Worm (Caenorhabditis elegans): ENCODE measurements around the gene C06A6.7.
A peak's percentile ranks its signal among the peaks of the same experiment; 100 is the strongest.

The C06A6.7 gene

DNA sequence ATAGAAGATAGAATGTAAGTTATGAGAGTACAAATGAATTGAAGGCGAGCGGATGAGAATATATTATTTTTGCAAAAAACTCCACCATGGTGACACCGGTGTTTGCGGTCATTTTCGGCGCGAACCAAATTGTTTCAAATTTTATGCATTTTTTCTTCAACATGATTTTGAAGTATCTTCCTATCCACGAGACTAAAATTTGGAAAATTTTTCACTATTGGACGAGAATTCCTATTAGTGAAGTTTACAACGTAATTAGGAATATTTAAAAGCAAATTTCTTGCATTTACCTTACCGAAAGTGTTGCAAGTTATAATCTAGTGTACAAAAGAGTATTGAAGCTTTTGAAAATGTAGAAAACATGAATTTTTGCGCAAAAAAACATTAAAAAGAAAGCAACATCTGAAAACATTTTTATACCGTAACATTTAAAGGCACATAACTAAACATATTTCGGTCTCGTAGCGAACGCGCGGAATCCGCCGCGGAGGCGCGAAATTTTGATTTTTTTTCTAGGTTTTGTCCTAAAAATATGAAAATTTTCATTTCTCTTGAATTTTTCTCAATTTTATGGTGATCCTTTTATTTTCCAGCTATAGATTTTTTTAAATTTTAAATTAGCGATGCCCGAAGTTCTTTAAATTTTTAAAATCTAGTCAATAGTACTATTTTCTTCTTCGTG, 41.8 kb downstream of the C06A6.7 start, which contains the start of gene sgo-1 (continued):
- peak; percentile 98 for TF ChIP-seq ceh-91 (GFP tag; IDR thresholded peaks at IDR 0.05)
- TF ChIP-seq sptf-2 (GFP tag; optimal IDR thresholded peaks at IDR 0.05) = no peak
- TF ChIP-seq sdz-38 (tag; optimal IDR thresholded peaks at IDR 0.05) = no peak
- no peak for TF ChIP-seq lin-26 (GFP tag; IDR thresholded peaks at IDR 0.05)
- TF ChIP-seq ccch-3 (GFP tag; optimal IDR thresholded peaks at IDR 0.05) = no peak
- no peak for TF ChIP-seq F52B5.7 (tag; optimal IDR thresholded peaks at IDR 0.05)
- peak; percentile 85 for TF ChIP-seq attf-6 (GFP tag; IDR thresholded peaks at IDR 0.05)
- TF ChIP-seq atf-7 (tag; optimal IDR thresholded peaks at IDR 0.05) = no peak
- TF ChIP-seq ztf-25 (GFP tag; IDR thresholded peaks at IDR 0.05) = no peak
- no peak for TF ChIP-seq die-1 (tag; optimal IDR thresholded peaks at IDR 0.05)
- TF ChIP-seq tbp1 (GFP tag; optimal IDR thresholded peaks at IDR 0.05) = peak; percentile 67
- no peak for TF ChIP-seq nhr-179 (tag; optimal IDR thresholded peaks at IDR 0.05)
- TF ChIP-seq lin-54 (GFP tag; optimal IDR thresholded peaks at IDR 0.05) = peak; percentile 91
- TF ChIP-seq pha-4 (tag; optimal IDR thresholded peaks at IDR 0.05) = no peak
- peak; percentile 91 for TF ChIP-seq dox-1 (GFP tag; IDR thresholded peaks at IDR 0.05)
- no peak for TF ChIP-seq ztf-6 (GFP tag; IDR thresholded peaks at IDR 0.05)
- no peak for TF ChIP-seq K11D2.4 (GFP tag; IDR thresholded peaks at IDR 0.05)
- TF ChIP-seq him-1 (tag; optimal IDR thresholded peaks at IDR 0.05) = peak; percentile 24
- TF ChIP-seq attf-3 (GFP tag; conservative IDR thresholded peaks at IDR 0.05) = peak; percentile 41; the same call in 1 of the 2 replicates
- TF ChIP-seq nhr-27 (tag; optimal IDR thresholded peaks at IDR 0.05) = no peak
- TF ChIP-seq D2030.7 (GFP tag; IDR thresholded peaks at IDR 0.05) = peak; percentile 99
- TF ChIP-seq sea-2 (GFP tag; IDR thresholded peaks at IDR 0.05) = no peak
- TF ChIP-seq mcd-1 (GFP tag; IDR thresholded peaks at IDR 0.05) = peak; percentile 78
- no peak for TF ChIP-seq egrh-3 (GFP tag; IDR thresholded peaks at IDR 0.05)
- TF ChIP-seq madf-10 (tag; optimal IDR thresholded peaks at IDR 0.05) = no peak
- no peak for TF ChIP-seq B0261.1 (tag; optimal IDR thresholded peaks at IDR 0.05)
- no peak for TF ChIP-seq rec-8 (tag; optimal IDR thresholded peaks at IDR 0.05)
- TF ChIP-seq Y79H2A.3 (GFP tag; conservative IDR thresholded peaks at IDR 0.05) = peak; percentile 87
- no peak for TF ChIP-seq rpc-1 (optimal IDR thresholded peaks at IDR 0.05)
- no peak for TF ChIP-seq rpc-1 (tag; optimal IDR thresholded peaks at IDR 0.05)
- 0 out of 2 replicates have a peak, but pooled peaks have one; percentile 43 for TF ChIP-seq Y67H2A.10 (GFP tag; conservative IDR thresholded peaks at IDR 0.05)
- TF ChIP-seq lir-1 (GFP tag; conservative IDR thresholded peaks at IDR 0.05) = peak; percentile 69; the same call in 1 of the 2 replicates
- no peak for TF ChIP-seq mel-28 (tag; optimal IDR thresholded peaks at IDR 0.05; ENCODE audit: borderline replicate concordance)
- TF ChIP-seq hlh-12 (tag; optimal IDR thresholded peaks at IDR 0.05) = no peak
- no peak for TF ChIP-seq F57C9.4 (tag; optimal IDR thresholded peaks at IDR 0.05)
- peak; percentile 85 for TF ChIP-seq F49E8.2 (tag; optimal IDR thresholded peaks at IDR 0.05; ENCODE audit: insufficient read depth)
- TF ChIP-seq hlh-26 (GFP tag; conservative IDR thresholded peaks at IDR 0.05) = no peak
- peak; percentile 100 for TF ChIP-seq madf-6 (GFP tag; IDR thresholded peaks at IDR 0.05)
- no peak for TF ChIP-seq mes-4 (tag; optimal IDR thresholded peaks at IDR 0.05)
- no peak for TF ChIP-seq akir-1 (GFP tag; optimal IDR thresholded peaks at IDR 0.05)
- TF ChIP-seq bed-2 (GFP tag; IDR thresholded peaks at IDR 0.05) = no peak
- peak; percentile 88 for TF ChIP-seq C17E4.6 (GFP tag; IDR thresholded peaks at IDR 0.05)
- TF ChIP-seq hsf-1 (GFP tag; IDR thresholded peaks at IDR 0.05) = peak; percentile 92
- TF ChIP-seq ZK185.1 (tag; optimal IDR thresholded peaks at IDR 0.05; ENCODE audit: poor library complexity, severe bottlenecking) = no peak
- TF ChIP-seq F39B2.1 (GFP tag; IDR thresholded peaks at IDR 0.05) = 0 out of 2 replicates have a peak, but pooled peaks have one; percentile 62
- TF ChIP-seq nhr-120 (GFP tag; IDR thresholded peaks at IDR 0.05) = no peak
- TF ChIP-seq ceh-100 (GFP tag; IDR thresholded peaks at IDR 0.05) = peak; percentile 66; the same call in 1 of the 2 replicates
- TF ChIP-seq unc-130 (GFP tag; optimal IDR thresholded peaks at IDR 0.05) = peak; percentile 87
